Worm (Caenorhabditis elegans): ENCODE measurements around the gene mlt-11.

mlt-11 gene

ce11 chrV:20681120-20681519 is 14.1 kb downstream of the mlt-11 start, which contains the start of gene srsx-35:
srsx-35 (plus strand) TSS chrV:20681420.
- TF ChIP-seq snpc-4 (tag; optimal IDR thresholded peaks at IDR 0.05) (no peak), mdl-1 (tag; optimal IDR thresholded peaks at IDR 0.05) (no peak), nhr-237 (tag; optimal IDR thresholded peaks at IDR 0.05) (no peak)

ce11 chrV:20681824-20682223 is 14.8 kb downstream of the mlt-11 start:
- peak; percentile 75 for TF ChIP-seq snpc-4 (tag; optimal IDR thresholded peaks at IDR 0.05)
- TF ChIP-seq Y55F3AM.14 (GFP tag; optimal IDR thresholded peaks at IDR 0.05): no peak
- no peak for TF ChIP-seq ama-1 (optimal IDR thresholded peaks at IDR 0.05)

- TF ChIP-seq egl-27 (tag; optimal IDR thresholded peaks at IDR 0.05): no peak
- TF ChIP-seq zag-1 (tag; optimal IDR thresholded peaks at IDR 0.05): no peak
- no peak for TF ChIP-seq nhr-23 (tag; optimal IDR thresholded peaks at IDR 0.05)
- no peak for TF ChIP-seq lin-13 (GFP tag; optimal IDR thresholded peaks at IDR 0.05)
These were observed 15.3 kb downstream of the mlt-11 start for ce11 chrV:20682309-20682708.

- TF ChIP-seq dmd-4 (tag; optimal IDR thresholded peaks at IDR 0.05) (no peak), nhr-23 (tag; optimal IDR thresholded peaks at IDR 0.05) (no peak), elt-3 (tag; optimal IDR thresholded peaks at IDR 0.05) (no peak), unc-55 (GFP tag; optimal IDR thresholded peaks at IDR 0.05) (no peak), mdl-1 (tag; optimal IDR thresholded peaks at IDR 0.05) (no peak), F13H6.1 (tag; optimal IDR thresholded peaks at IDR 0.05) (no peak), unc-62 (GFP tag; optimal IDR thresholded peaks at IDR 0.05) (no peak), lsy-2 (tag; optimal IDR thresholded peaks at IDR 0.05) (no peak), snpc-4 (tag; optimal IDR thresholded peaks at IDR 0.05) (no peak), skn-1 (tag; optimal IDR thresholded peaks at IDR 0.05) (no peak), mab-5 (tag; optimal IDR thresholded peaks at IDR 0.05) (no peak), lin-13 (GFP tag; optimal IDR thresholded peaks at IDR 0.05) (no peak), elt-1 (tag; optimal IDR thresholded peaks at IDR 0.05) (no peak), ztf-1 (GFP tag; conservative IDR thresholded peaks at IDR 0.05) (no peak), nhr-129 (tag; optimal IDR thresholded peaks at IDR 0.05) (no peak), nhr-11 (tag; optimal IDR thresholded peaks at IDR 0.05) (no peak), fos-1 (tag; optimal IDR thresholded peaks at IDR 0.05) (no peak), mbf-1 (tag; optimal IDR thresholded peaks at IDR 0.05) (no peak), alr-1 (tag; optimal IDR thresholded peaks at IDR 0.05) (no peak), blmp-1 (tag; optimal IDR thresholded peaks at IDR 0.05; ENCODE audit: insufficient read depth) (no peak)
These were observed 18.4 kb downstream of the mlt-11 start, which contains the start of gene klf-2 for ce11 chrV:20685383-20685782. klf-2 (plus strand) TSS chrV:20685683.

- TF ChIP-seq ceh-16 (tag; optimal IDR thresholded peaks at IDR 0.05): no peak
- TF ChIP-seq nhr-11 (tag; optimal IDR thresholded peaks at IDR 0.05): no peak
- TF ChIP-seq unc-62 (GFP tag; optimal IDR thresholded peaks at IDR 0.05): no peak
- no peak for TF ChIP-seq R02D3.7 (tag; optimal IDR thresholded peaks at IDR 0.05)
- no peak for TF ChIP-seq lin-13 (GFP tag; optimal IDR thresholded peaks at IDR 0.05)
- TF ChIP-seq nhr-23 (tag; optimal IDR thresholded peaks at IDR 0.05): no peak
- no peak for TF ChIP-seq elt-3 (tag; optimal IDR thresholded peaks at IDR 0.05)
- TF ChIP-seq zag-1 (tag; optimal IDR thresholded peaks at IDR 0.05): no peak
- no peak for TF ChIP-seq ztf-11 (tag; optimal IDR thresholded peaks at IDR 0.05)
- TF ChIP-seq nhr-12 (tag; optimal IDR thresholded peaks at IDR 0.05): no peak
- no peak for TF ChIP-seq nhr-21 (tag; optimal IDR thresholded peaks at IDR 0.05)
- no peak for TF ChIP-seq dmd-4 (tag; optimal IDR thresholded peaks at IDR 0.05)
- TF ChIP-seq nhr-6 (tag; optimal IDR thresholded peaks at IDR 0.05): no peak
- no peak for TF ChIP-seq ceh-82 (tag; optimal IDR thresholded peaks at IDR 0.05)
These were observed 22.6 kb downstream of the mlt-11 start, which contains the start of gene F53F8.3 for ce11 chrV:20689481-20690039. F53F8.3 (minus strand) TSS chrV:20689531.

ce11 chrV:20691585-20691984 is 24.6 kb downstream of the mlt-11 start, which contains the start of gene F53F8.4:
F53F8.4 (minus strand) TSS chrV:20691685.
- TF ChIP-seq gmeb-1 (tag; optimal IDR thresholded peaks at IDR 0.05) (no peak), lin-39 (tag; optimal IDR thresholded peaks at IDR 0.05) (no peak), F13H6.1 (tag; optimal IDR thresholded peaks at IDR 0.05) (no peak), sem-4 (tag; optimal IDR thresholded peaks at IDR 0.05) (no peak), nhr-25 (tag; optimal IDR thresholded peaks at IDR 0.05) (no peak), egl-27 (tag; optimal IDR thresholded peaks at IDR 0.05) (no peak), nhr-237 (tag; optimal IDR thresholded peaks at IDR 0.05) (no peak), sma-3 (GFP tag; optimal IDR thresholded peaks at IDR 0.05) (no peak), nhr-77 (tag; optimal IDR thresholded peaks at IDR 0.05) (no peak), lin-13 (GFP tag; optimal IDR thresholded peaks at IDR 0.05) (no peak), nhr-21 (tag; optimal IDR thresholded peaks at IDR 0.05) (no peak)

Measured in whole organism, L2 larva.